Fruit fly (Drosophila melanogaster) whole organism, embryonic: Measurements from ENCODE around the gene zld.

Experiments
- Adf1 ChIP-seq: fragments of 200-800 bp; sonication (Bioruptor generic); IDR thresholded peaks from 2 replicates; pipeline ENCODE4 v1.3.6; 2022; ENCODE audit warnings: missing biosample characterization, missing genetic modification characterization
- Bgb ChIP-seq: fragments of 200-800 bp; sonication (Bioruptor generic); IDR thresholded peaks from 2 replicates; pipeline ENCODE4 v1.3.6; 2022; ENCODE audit warnings: missing biosample characterization, missing genetic modification characterization; ENCODE audit not compliant: partially characterized antibody
- CG11247 ChIP-seq: fragments of 200-800 bp; sonication (Bioruptor generic); IDR thresholded peaks from 2 replicates; pipeline ENCODE4 v1.3.6; 2022; ENCODE audit warnings: missing biosample characterization, missing genetic modification characterization
- CG11504 ChIP-seq: fragments of 200-800 bp; sonication (Bioruptor generic); optimal IDR thresholded peaks from 3 replicates; lab custom pipeline; 2019; ENCODE audit warnings: missing biosample characterization, mild to moderate bottlenecking, missing genetic modification characterization, moderate library complexity
- CG12155 ChIP-seq: fragments of 200-800 bp; sonication (Bioruptor generic); optimal IDR thresholded peaks from 3 replicates; lab custom pipeline; 2016; ENCODE audit warnings: missing biosample characterization, missing genetic modification characterization
- CG12769 ChIP-seq: fragments of 200-800 bp; sonication (Bioruptor generic); optimal IDR thresholded peaks from 2 replicates; lab custom pipeline; 2019; ENCODE audit warnings: missing biosample characterization, mild to moderate bottlenecking, missing genetic modification characterization, moderate library complexity
- CG13123 ChIP-seq: fragments of 200-800 bp; sonication (Bioruptor generic); optimal IDR thresholded peaks from 2 replicates; lab custom pipeline; 2016; ENCODE audit warnings: missing biosample characterization, missing genetic modification characterization
- CG15479 ChIP-seq: fragments of 200-800 bp; sonication (Bioruptor generic); optimal IDR thresholded peaks from 3 replicates; lab custom pipeline; 2019; ENCODE audit warnings: missing biosample characterization, mild to moderate bottlenecking, missing genetic modification characterization, moderate library complexity
- CG18599 ChIP-seq: fragments of 200-800 bp; sonication (Bioruptor generic); optimal IDR thresholded peaks from 3 replicates; lab custom pipeline; 2017; ENCODE audit warnings: missing biosample characterization, missing genetic modification characterization, mild to moderate bottlenecking, moderate library complexity, missing genetic modification reagents
- CG2678 ChIP-seq: fragments of 200-800 bp; sonication (Bioruptor generic); optimal IDR thresholded peaks from 3 replicates; lab custom pipeline; 2019; ENCODE audit warnings: missing biosample characterization, mild to moderate bottlenecking, missing genetic modification characterization, moderate library complexity
- CG31224 ChIP-seq: fragments of 200-800 bp; sonication (Bioruptor generic); IDR thresholded peaks from 2 replicates; pipeline ENCODE4 v1.3.6; 2022; ENCODE audit warnings: missing biosample characterization, missing genetic modification characterization
- CG31365 ChIP-seq: fragments of 200-800 bp; sonication (Bioruptor generic); optimal IDR thresholded peaks from 2 replicates; lab custom pipeline; 2018; ENCODE audit warnings: missing biosample characterization, mild to moderate bottlenecking, missing genetic modification characterization
- CG31441 ChIP-seq: fragments of 200-800 bp; sonication (Bioruptor generic); IDR thresholded peaks from 2 replicates; pipeline ENCODE4 v1.3.6; 2022; ENCODE audit warnings: missing biosample characterization, missing genetic modification characterization
- CG32772 ChIP-seq: fragments of 200-800 bp; sonication (Bioruptor generic); IDR thresholded peaks from 2 replicates; pipeline ENCODE4 v1.3.6; 2022; ENCODE audit warnings: missing biosample characterization, missing genetic modification characterization
- CG3847 ChIP-seq: fragments of 200-800 bp; sonication (Bioruptor generic); IDR thresholded peaks from 2 replicates; pipeline ENCODE4 v1.3.6; 2022; ENCODE audit warnings: missing biosample characterization, missing genetic modification characterization
- CG4360 ChIP-seq: fragments of 200-800 bp; sonication (Bioruptor generic); IDR thresholded peaks from 2 replicates; pipeline ENCODE4 v1.3.6; 2022; ENCODE audit warnings: missing biosample characterization, missing genetic modification characterization
- CG6854 ChIP-seq: fragments of 200-800 bp; sonication (Bioruptor generic); optimal IDR thresholded peaks from 3 replicates; lab custom pipeline; 2017; ENCODE audit warnings: missing biosample characterization, mild to moderate bottlenecking, missing genetic modification characterization
- CG7786 ChIP-seq: fragments of 200-800 bp; sonication (Bioruptor generic); optimal IDR thresholded peaks from 2 replicates; lab custom pipeline; 2016; ENCODE audit warnings: missing biosample characterization, missing genetic modification characterization
- CG7839 ChIP-seq: fragments of 200-800 bp; sonication (Bioruptor generic); optimal IDR thresholded peaks from 3 replicates; lab custom pipeline; 2018; ENCODE audit warnings: missing biosample characterization, mild to moderate bottlenecking, missing genetic modification characterization, moderate library complexity
- CG9215 ChIP-seq: fragments of 200-800 bp; sonication (Bioruptor generic); IDR thresholded peaks from 2 replicates; pipeline ENCODE4 v1.3.6; 2022; ENCODE audit warnings: missing biosample characterization, missing genetic modification characterization
- CG9797 ChIP-seq: fragments of 200-800 bp; sonication (Bioruptor generic); optimal IDR thresholded peaks from 3 replicates; lab custom pipeline; 2018; ENCODE audit warnings: missing biosample characterization, mild to moderate bottlenecking, missing genetic modification characterization
- CG9932 ChIP-seq: fragments of 200-800 bp; sonication (Bioruptor generic); IDR thresholded peaks from 2 replicates; pipeline ENCODE4 v1.3.6; 2022; ENCODE audit warnings: missing biosample characterization, missing genetic modification characterization
- CrebB ChIP-seq: fragments of 200-800 bp; sonication (Bioruptor generic); optimal IDR thresholded peaks from 3 replicates; lab custom pipeline; 2018; ENCODE audit warnings: missing biosample characterization, mild to moderate bottlenecking, missing genetic modification characterization
- Dip2 ChIP-seq: fragments of 200-800 bp; sonication (Bioruptor generic); IDR thresholded peaks from 2 replicates; pipeline ENCODE4 v1.3.6; 2022; ENCODE audit warnings: missing biosample characterization, missing genetic modification characterization
- ERR ChIP-seq: fragments of 200-800 bp; sonication (Bioruptor generic); optimal IDR thresholded peaks from 2 replicates; lab custom pipeline; 2016; ENCODE audit warnings: missing biosample characterization, missing genetic modification characterization
- HmgD ChIP-seq: fragments of 200-800 bp; sonication (Bioruptor generic); optimal IDR thresholded peaks from 3 replicates; lab custom pipeline; 2016; ENCODE audit warnings: missing biosample characterization, missing genetic modification characterization
- MBD-R2 ChIP-seq: fragments of 200-800 bp; sonication (Bioruptor generic); IDR thresholded peaks from 2 replicates; pipeline ENCODE4 v1.3.6; 2022; ENCODE audit warnings: missing biosample characterization, missing genetic modification characterization
- Med ChIP-seq: fragments of 200-800 bp; sonication (Bioruptor generic); peaks from one replicate; lab custom pipeline; 2016; ENCODE audit warnings: missing biosample characterization, missing genetic modification characterization, mild to moderate bottlenecking, inconsistent platforms, moderate library complexity
- Opbp ChIP-seq: fragments of 200-800 bp; sonication (Bioruptor generic); IDR thresholded peaks from 3 replicates; pipeline ENCODE4 v1.3.6; 2022; ENCODE audit warnings: missing biosample characterization, missing genetic modification characterization; ENCODE audit not compliant: partially characterized antibody
- PHDP ChIP-seq: fragments of 200-800 bp; sonication (Bioruptor generic); optimal IDR thresholded peaks from 3 replicates; lab custom pipeline; 2018; ENCODE audit warnings: missing biosample characterization, mild to moderate bottlenecking, missing genetic modification characterization, moderate library complexity
- Side ChIP-seq: fragments of 200-800 bp; sonication (Bioruptor generic); optimal IDR thresholded peaks from 2 replicates; lab custom pipeline; 2016; ENCODE audit warnings: missing biosample characterization, missing genetic modification characterization
- Trl ChIP-seq, 3 experiments: fragments of >200 bp in 2 of 3; fragments of 200-800 bp in 1 of 3; sonication (Bioruptor generic) in 1 of 3; optimal IDR thresholded peaks; 2 replicates in 1 of 3; 3 replicates in 2 of 3; lab custom pipeline; 2016 to 2017; ENCODE audit warnings: missing biosample characterization in 1 of 3, missing genetic modification characterization in 1 of 3
- Usf ChIP-seq: fragments of 200-800 bp; sonication (Bioruptor generic); optimal IDR thresholded peaks from 2 replicates; lab custom pipeline; 2017; ENCODE audit warnings: missing genotype, missing biosample characterization, missing genetic modification characterization
- crol ChIP-seq: fragments of 200-800 bp; sonication (Bioruptor generic); IDR thresholded peaks from 2 replicates; pipeline ENCODE4 v1.3.6; 2022; ENCODE audit warnings: missing biosample characterization, missing genetic modification characterization
- eve ChIP-seq, 2 experiments: fragments of >200 bp; optimal IDR thresholded peaks; 2 replicates each; lab custom pipeline; 2017; ENCODE audit warnings: missing biosample characterization in 2 of 2, missing genetic modification characterization in 2 of 2
- gsb ChIP-seq: fragments of 200-800 bp; sonication (Bioruptor generic); IDR thresholded peaks from 2 replicates; pipeline ENCODE4 v1.3.6; 2022; ENCODE audit warnings: missing biosample characterization, missing genetic modification characterization
- inv ChIP-seq: fragments of 200-800 bp; sonication (Bioruptor generic); IDR thresholded peaks from 2 replicates; pipeline ENCODE4 v1.3.6; 2022; ENCODE audit warnings: missing biosample characterization, missing genetic modification characterization; ENCODE audit not compliant: partially characterized antibody
- kah ChIP-seq: fragments of 200-800 bp; sonication (Bioruptor generic); optimal IDR thresholded peaks from 2 replicates; lab custom pipeline; 2018; ENCODE audit warnings: missing biosample characterization, mild to moderate bottlenecking, missing genetic modification characterization
- lbe ChIP-seq: fragments of 200-800 bp; sonication (Bioruptor generic); optimal IDR thresholded peaks from 2 replicates; lab custom pipeline; 2016; ENCODE audit warnings: missing biosample characterization, mild to moderate bottlenecking, missing genetic modification characterization
- lmd ChIP-seq: fragments of 200-800 bp; sonication (Bioruptor generic); IDR thresholded peaks from 2 replicates; pipeline ENCODE4 v1.3.6; 2022; ENCODE audit warnings: missing biosample characterization, missing genetic modification characterization
- mam ChIP-seq: fragments of 200-800 bp; sonication (Bioruptor generic); optimal IDR thresholded peaks from 3 replicates; lab custom pipeline; 2016; ENCODE audit warnings: missing biosample characterization, missing genetic modification characterization
- org-1 ChIP-seq: fragments of 200-800 bp; sonication (Bioruptor generic); optimal IDR thresholded peaks from 2 replicates; lab custom pipeline; 2017; ENCODE audit warnings: missing biosample characterization, missing genetic modification characterization
- rib ChIP-seq: fragments of 200-800 bp; sonication (Bioruptor generic); IDR thresholded peaks from 2 replicates; pipeline ENCODE4 v1.3.6; 2022; ENCODE audit warnings: missing biosample characterization, missing genetic modification characterization
- salm ChIP-seq: fragments of 200-800 bp; sonication (Bioruptor generic); optimal IDR thresholded peaks from 2 replicates; lab custom pipeline; 2018; ENCODE audit warnings: missing biosample characterization, mild to moderate bottlenecking, missing genetic modification characterization
- so ChIP-seq: fragments of 200-800 bp; sonication (Bioruptor generic); IDR thresholded peaks from 3 replicates; pipeline ENCODE4 v1.3.6; 2022; ENCODE audit warnings: missing biosample characterization, missing genetic modification characterization
- sug ChIP-seq: fragments of 200-800 bp; optimal IDR thresholded peaks from 2 replicates; lab custom pipeline; 2019; ENCODE audit warnings: missing biosample characterization, mild to moderate bottlenecking, missing genetic modification characterization, moderate library complexity
- tll ChIP-seq, 2 experiments: fragments of 200-800 bp in 1 of 2; fragments of >200 bp in 1 of 2; sonication (Bioruptor generic) in 1 of 2; optimal IDR thresholded peaks; 2 replicates each; lab custom pipeline; 2017 to 2019; ENCODE audit warnings: missing biosample characterization in 2 of 2, missing genetic modification characterization in 2 of 2, mild to moderate bottlenecking in 1 of 2, moderate library complexity in 1 of 2
- wor ChIP-seq: fragments of 200-800 bp; sonication (Bioruptor generic); IDR thresholded peaks from 2 replicates; pipeline ENCODE4 v1.3.6; 2022; ENCODE audit warnings: missing biosample characterization, missing genetic modification characterization
- zen ChIP-seq: fragments of 200-800 bp; sonication (Bioruptor generic); optimal IDR thresholded peaks from 3 replicates; lab custom pipeline; 2018; ENCODE audit warnings: missing biosample characterization, mild to moderate bottlenecking, missing genetic modification characterization, moderate library complexity

Gene zld

dm6 chrX:19750626-19751149 is 32.7 kb downstream of the zld start, which contains the start of gene Abcd3 (continued):
- TF ChIP-seq gsb (GFP tag; lab: Robert Waterston, UW): no peak
- TF ChIP-seq wor (GFP tag; lab: Robert Waterston, UW): no peak
- TF ChIP-seq CG13123 (GFP tag; lab: Kevin White, UChicago): no peak
- TF ChIP-seq lmd (GFP tag; lab: Robert Waterston, UW): no peak
- TF ChIP-seq CG12155 (GFP tag; lab: Kevin White, UChicago): peak; percentile 8
- peak; percentile 25 for TF ChIP-seq CG7839 (tag; lab: Kevin White, UChicago)
- TF ChIP-seq CG31365 (tag; lab: Kevin White, UChicago): peak; percentile 23
- peak; percentile 26 for TF ChIP-seq PHDP (tag; lab: Kevin White, UChicago)
- TF ChIP-seq sug (tag; lab: Kevin White, UChicago): peak; percentile 59
- peak; percentile 33; the same call in 1 of the 2 replicates for TF ChIP-seq CG3847 (GFP tag; lab: Robert Waterston, UW)
- 0 out of 2 replicates have a peak, but pooled peaks have one; percentile 10 for TF ChIP-seq CG31224 (GFP tag; lab: Robert Waterston, UW)
- no peak for TF ChIP-seq eve (GFP tag; optimal IDR thresholded peaks at IDR 0.05; lab: Kevin White, UChicago)
- peak; percentile 10 for TF ChIP-seq CG11504 (tag; lab: Kevin White, UChicago)
- peak; percentile 53 for TF ChIP-seq inv (GFP tag; lab: Robert Waterston, UW)
- TF ChIP-seq lbe (GFP tag; lab: Kevin White, UChicago): no peak
- no peak for TF ChIP-seq Dip2 (GFP tag; lab: Robert Waterston, UW)
- TF ChIP-seq CG9215 (GFP tag; lab: Robert Waterston, UW): no peak
- TF ChIP-seq Side (GFP tag; lab: Kevin White, UChicago): peak; percentile 34
- TF ChIP-seq Adf1: peak; percentile 60; the same call in 1 of the 2 replicates
- TF ChIP-seq tll (GFP tag; optimal IDR thresholded peaks at IDR 0.05; lab: Kevin White, UChicago): peak in 1 of 2 experiments; percentile 10
- TF ChIP-seq Opbp: peak; percentile 78
- no peak for TF ChIP-seq CG11247 (GFP tag; lab: Robert Waterston, UW)
- no peak for TF ChIP-seq mam (GFP tag; lab: Kevin White, UChicago)
- peak; percentile 25; the same call in 1 of the 2 replicates for TF ChIP-seq rib (GFP tag; lab: Robert Waterston, UW)
- peak; percentile 19 for TF ChIP-seq CG7786 (GFP tag; lab: Kevin White, UChicago)
- TF ChIP-seq Med (GFP tag; lab: Kevin White, UChicago): peak; percentile 92
- TF ChIP-seq CG12769 (tag; lab: Kevin White, UChicago): peak; percentile 22
- 0 out of 2 replicates have a peak, but pooled peaks have one; percentile 24 for TF ChIP-seq CG31441 (GFP tag; lab: Robert Waterston, UW)
- peak; percentile 74 for TF ChIP-seq Bgb (GFP tag; lab: Robert Waterston, UW)
- TF ChIP-seq crol (GFP tag; lab: Robert Waterston, UW): 0 out of 2 replicates have a peak, but pooled peaks have one; percentile 45
- peak; percentile 11 for TF ChIP-seq salm
- TF ChIP-seq CG2678 (tag; lab: Kevin White, UChicago): peak; percentile 43
- peak; percentile 74; the same call in 2 of the 3 replicates for TF ChIP-seq so (GFP tag; lab: Robert Waterston, UW)
- TF ChIP-seq MBD-R2 (GFP tag; lab: Robert Waterston, UW): peak; percentile 50
- peak; percentile 24 for TF ChIP-seq CG9797 (GFP tag; lab: Kevin White, UChicago)
- peak; percentile 28 for TF ChIP-seq ERR (GFP tag; lab: Kevin White, UChicago)
- peak; percentile 66 for TF ChIP-seq CG18599 (GFP tag; lab: Kevin White, UChicago)
- TF ChIP-seq zen (tag; lab: Kevin White, UChicago): peak; percentile 34
- TF ChIP-seq HmgD (GFP tag; lab: Kevin White, UChicago): peak; percentile 70
- peak; percentile 53 for TF ChIP-seq CrebB (tag; lab: Kevin White, UChicago)
- peak; percentile 76 for TF ChIP-seq CG15479
- TF ChIP-seq kah (GFP tag; lab: Kevin White, UChicago): peak; percentile 75
- TF ChIP-seq CG9932 (GFP tag; lab: Robert Waterston, UW): peak; percentile 60
- TF ChIP-seq Usf: no peak
- no peak for TF ChIP-seq CG4360 (GFP tag; lab: Robert Waterston, UW)
- no peak for TF ChIP-seq CG32772 (GFP tag; lab: Robert Waterston, UW)
- TF ChIP-seq org-1 (GFP tag; lab: Kevin White, UChicago): no peak
- peak; percentile 46 for TF ChIP-seq CG6854 (GFP tag; lab: Kevin White, UChicago)
- peak in 1 of 2 experiments; percentile 39 for TF ChIP-seq Trl (optimal IDR thresholded peaks at IDR 0.05; lab: Kevin White, UChicago)
- TF ChIP-seq Trl (GFP tag; optimal IDR thresholded peaks at IDR 0.05; lab: Kevin White, UChicago): peak; percentile 51
